Worm (Caenorhabditis elegans): Measurements from ENCODE around the gene daf-6.
A peak's percentile ranks its signal among the peaks of the same experiment; 100 is the strongest.

The daf-6 gene

ce11 chrX:14842846-14843369, 45.4 kb upstream of the daf-6 start:
- peak; percentile 66 for TF ChIP-seq pha-4 (tag; optimal IDR thresholded peaks at IDR 0.05)
- no peak for TF ChIP-seq ztf-4 (tag; optimal IDR thresholded peaks at IDR 0.05)
- TF ChIP-seq eor-1 (tag; optimal IDR thresholded peaks at IDR 0.05), result no peak
- TF ChIP-seq pqm-1 (tag; optimal IDR thresholded peaks at IDR 0.05), result no peak
- TF ChIP-seq ceh-9 (tag; optimal IDR thresholded peaks at IDR 0.05), result no peak
- no peak for TF ChIP-seq elt-3 (tag; optimal IDR thresholded peaks at IDR 0.05)
- no peak for TF ChIP-seq daf-12 (tag; optimal IDR thresholded peaks at IDR 0.05)
- no peak for TF ChIP-seq R02D3.7 (tag; optimal IDR thresholded peaks at IDR 0.05)

- TF ChIP-seq fkh-10 (GFP tag; optimal IDR thresholded peaks at IDR 0.05) (no peak), elt-2 (tag; optimal IDR thresholded peaks at IDR 0.05) (peak; percentile 63), lin-15B (tag; optimal IDR thresholded peaks at IDR 0.05) (no peak), pqm-1 (tag; optimal IDR thresholded peaks at IDR 0.05) (peak; percentile 86)
Observed at ce11 chrX:14844481-14844880, 43.8 kb upstream of the daf-6 start.

- TF ChIP-seq nfya-1 (tag; optimal IDR thresholded peaks at IDR 0.05; ENCODE audit: insufficient read depth), result no peak
Observed at ce11 chrX:14845637-14846036, 42.7 kb upstream of the daf-6 start, which contains the start of gene egrh-1. Gene egrh-1 (plus strand): TSS chrX:14845937.

- TF ChIP-seq pqm-1 (tag; optimal IDR thresholded peaks at IDR 0.05) (peak; percentile 43), nhr-43 (tag; optimal IDR thresholded peaks at IDR 0.05; ENCODE audit: poor library complexity, severe bottlenecking) (no peak), elt-2 (tag; optimal IDR thresholded peaks at IDR 0.05) (peak; percentile 58), unc-62 (GFP tag; optimal IDR thresholded peaks at IDR 0.05) (no peak), ceh-28 (tag; optimal IDR thresholded peaks at IDR 0.05) (peak; percentile 35)
Observed at ce11 chrX:14849054-14849453, 39.2 kb upstream of the daf-6 start, which contains the start of gene acd-3. Gene acd-3 (plus strand): TSS chrX:14849275.

ce11 chrX:14851904-14852303, 36.4 kb upstream of the daf-6 start:
- TF ChIP-seq nhr-43 (tag; optimal IDR thresholded peaks at IDR 0.05; ENCODE audit: poor library complexity, severe bottlenecking) (no peak), pha-4 (tag; optimal IDR thresholded peaks at IDR 0.05) (no peak), hmg-11 (tag; optimal IDR thresholded peaks at IDR 0.05) (no peak), eor-1 (tag; optimal IDR thresholded peaks at IDR 0.05) (no peak), nhr-12 (tag; optimal IDR thresholded peaks at IDR 0.05) (no peak), ceh-16 (tag; optimal IDR thresholded peaks at IDR 0.05) (no peak), ceh-82 (tag; optimal IDR thresholded peaks at IDR 0.05) (no peak), pqm-1 (tag; optimal IDR thresholded peaks at IDR 0.05) (no peak), ama-1 (optimal IDR thresholded peaks at IDR 0.05) (no peak), nhr-25 (tag; optimal IDR thresholded peaks at IDR 0.05) (no peak), nhr-76 (tag; optimal IDR thresholded peaks at IDR 0.05) (no peak), fkh-10 (GFP tag; optimal IDR thresholded peaks at IDR 0.05) (no peak), jun-1 (tag; optimal IDR thresholded peaks at IDR 0.05) (no peak), unc-39 (tag; optimal IDR thresholded peaks at IDR 0.05) (no peak), nhr-23 (tag; optimal IDR thresholded peaks at IDR 0.05) (no peak), ztf-4 (tag; optimal IDR thresholded peaks at IDR 0.05) (no peak), ceh-28 (tag; optimal IDR thresholded peaks at IDR 0.05) (no peak)

- TF ChIP-seq daf-12 (tag; optimal IDR thresholded peaks at IDR 0.05) (no peak), nhr-12 (tag; optimal IDR thresholded peaks at IDR 0.05) (no peak), lsy-12 (tag; optimal IDR thresholded peaks at IDR 0.05) (peak; percentile 57), unc-39 (tag; optimal IDR thresholded peaks at IDR 0.05) (no peak), unc-62 (GFP tag; optimal IDR thresholded peaks at IDR 0.05) (no peak), ceh-9 (tag; optimal IDR thresholded peaks at IDR 0.05) (no peak), pqm-1 (tag; optimal IDR thresholded peaks at IDR 0.05) (no peak), fkh-10 (GFP tag; optimal IDR thresholded peaks at IDR 0.05) (peak; percentile 67), nhr-67 (tag; optimal IDR thresholded peaks at IDR 0.05) (no peak), egl-27 (tag; optimal IDR thresholded peaks at IDR 0.05) (peak; percentile 14), ceh-82 (tag; optimal IDR thresholded peaks at IDR 0.05) (peak; percentile 69), nhr-25 (tag; optimal IDR thresholded peaks at IDR 0.05) (peak; percentile 91), egl-5 (tag; optimal IDR thresholded peaks at IDR 0.05) (peak; percentile 51), ztf-4 (tag; optimal IDR thresholded peaks at IDR 0.05) (peak; percentile 34), R02D3.7 (tag; optimal IDR thresholded peaks at IDR 0.05) (peak; percentile 68), ztf-11 (tag; optimal IDR thresholded peaks at IDR 0.05) (no peak), mdl-1 (tag; optimal IDR thresholded peaks at IDR 0.05) (no peak), nhr-11 (tag; optimal IDR thresholded peaks at IDR 0.05) (peak; percentile 20), nhr-43 (tag; optimal IDR thresholded peaks at IDR 0.05; ENCODE audit: poor library complexity, severe bottlenecking) (peak; percentile 85), aly-2 (tag; optimal IDR thresholded peaks at IDR 0.05) (no peak), nhr-237 (tag; optimal IDR thresholded peaks at IDR 0.05) (no peak), jun-1 (tag; optimal IDR thresholded peaks at IDR 0.05) (peak; percentile 75), elt-2 (tag; optimal IDR thresholded peaks at IDR 0.05) (peak; percentile 67), fos-1 (tag; optimal IDR thresholded peaks at IDR 0.05) (no peak), ZK546.5 (tag; optimal IDR thresholded peaks at IDR 0.05) (no peak), zag-1 (tag; optimal IDR thresholded peaks at IDR 0.05) (peak; percentile 8), hmg-11 (tag; optimal IDR thresholded peaks at IDR 0.05) (peak; percentile 95), sea-2 (GFP tag; optimal IDR thresholded peaks at IDR 0.05) (no peak), tbx-2 (tag; optimal IDR thresholded peaks at IDR 0.05) (peak; percentile 78), nhr-28 (tag; optimal IDR thresholded peaks at IDR 0.05) (no peak)
Observed at ce11 chrX:14853712-14854217, 34.5 kb upstream of the daf-6 start, which contains the start of the genes C27C12.1 and C27C12.4. Gene C27C12.1 (minus strand): TSS chrX:14853762. Gene C27C12.4 (plus strand): TSS chrX:14854086.
